Fruit fly (Drosophila melanogaster) whole organism, embryonic: ENCODE measurements around the gene Ppn.

Experiments used
- B-H2 ChIP-seq: fragments of 200-800 bp; sonication (Bioruptor generic); optimal IDR thresholded peaks from 2 replicates; lab custom pipeline; 2018; ENCODE audit warnings: missing biosample characterization, mild to moderate bottlenecking, missing genetic modification characterization
- BtbVII ChIP-seq: fragments of 200-800 bp; sonication (Bioruptor generic); optimal IDR thresholded peaks from 3 replicates; lab custom pipeline; 2017; ENCODE audit warnings: missing biosample characterization, mild to moderate bottlenecking, missing genetic modification characterization
- Bteb2 ChIP-seq: fragments of 200-800 bp; sonication (Bioruptor generic); optimal IDR thresholded peaks from 2 replicates; lab custom pipeline; 2016; ENCODE audit warnings: missing biosample characterization, missing genetic modification characterization
- CG11504 ChIP-seq: fragments of 200-800 bp; sonication (Bioruptor generic); optimal IDR thresholded peaks from 3 replicates; lab custom pipeline; 2019; ENCODE audit warnings: missing biosample characterization, mild to moderate bottlenecking, missing genetic modification characterization, moderate library complexity
- CG12942 ChIP-seq: fragments of 200-800 bp; sonication (Bioruptor generic); optimal IDR thresholded peaks from 3 replicates; lab custom pipeline; 2016; ENCODE audit warnings: missing biosample characterization, missing genetic modification characterization
- CG15011 ChIP-seq: fragments of 200-800 bp; sonication (Bioruptor generic); optimal IDR thresholded peaks from 3 replicates; lab custom pipeline; 2018; ENCODE audit warnings: missing biosample characterization, mild to moderate bottlenecking, missing genetic modification characterization
- CG15479 ChIP-seq: fragments of 200-800 bp; sonication (Bioruptor generic); optimal IDR thresholded peaks from 3 replicates; lab custom pipeline; 2019; ENCODE audit warnings: missing biosample characterization, mild to moderate bottlenecking, missing genetic modification characterization, moderate library complexity
- CG15696 ChIP-seq: fragments of 200-800 bp; sonication (Bioruptor generic); optimal IDR thresholded peaks from 2 replicates; lab custom pipeline; 2019; ENCODE audit warnings: missing biosample characterization, mild to moderate bottlenecking, missing genetic modification characterization, moderate library complexity
- CG17612 ChIP-seq: fragments of 200-800 bp; sonication (Bioruptor generic); IDR thresholded peaks from 2 replicates; pipeline ENCODE4 v1.3.6; 2022; ENCODE audit warnings: missing biosample characterization, missing genetic modification characterization
- CG17912 ChIP-seq: fragments of 200-800 bp; sonication (Bioruptor generic); optimal IDR thresholded peaks from 2 replicates; lab custom pipeline; 2018; ENCODE audit warnings: missing biosample characterization, mild to moderate bottlenecking, missing genetic modification characterization
- CG2202 ChIP-seq: fragments of 200-800 bp; sonication (Bioruptor generic); optimal IDR thresholded peaks from 2 replicates; lab custom pipeline; 2018; ENCODE audit warnings: missing biosample characterization, mild to moderate bottlenecking, missing genetic modification characterization
- CG2678 ChIP-seq: fragments of 200-800 bp; sonication (Bioruptor generic); optimal IDR thresholded peaks from 3 replicates; lab custom pipeline; 2019; ENCODE audit warnings: missing biosample characterization, mild to moderate bottlenecking, missing genetic modification characterization, moderate library complexity
- CG30431 ChIP-seq: fragments of 200-800 bp; sonication (Bioruptor generic); optimal IDR thresholded peaks from 2 replicates; lab custom pipeline; 2017; ENCODE audit warnings: missing biosample characterization, missing genetic modification characterization
- CG6175 ChIP-seq: fragments of 200-800 bp; sonication (Bioruptor generic); IDR thresholded peaks from 3 replicates; pipeline ENCODE4 v1.3.6; 2022; ENCODE audit warnings: missing biosample characterization, missing genetic modification characterization
- CG6689 ChIP-seq: fragments of 200-800 bp; sonication (Bioruptor generic); IDR thresholded peaks from 2 replicates; pipeline ENCODE4 v1.3.6; 2022; ENCODE audit warnings: missing biosample characterization, missing genetic modification characterization
- CG7556 ChIP-seq: fragments of 200-800 bp; sonication (Bioruptor generic); optimal IDR thresholded peaks from 2 replicates; lab custom pipeline; 2017; ENCODE audit warnings: missing biosample characterization, mild to moderate bottlenecking, missing genetic modification characterization
- CG7745 ChIP-seq: fragments of 200-800 bp; sonication (Bioruptor generic); optimal IDR thresholded peaks from 2 replicates; lab custom pipeline; 2018; ENCODE audit warnings: missing biosample characterization, mild to moderate bottlenecking, missing genetic modification characterization, moderate library complexity
- Chrac-16 ChIP-seq: fragments of 200-800 bp; sonication (Bioruptor generic); optimal IDR thresholded peaks from 3 replicates; lab custom pipeline; 2016; ENCODE audit warnings: missing biosample characterization, missing genetic modification characterization
- D ChIP-seq, 2 experiments: fragments of 200-800 bp in 1 of 2; fragments of >200 bp in 1 of 2; sonication (Bioruptor generic) in 1 of 2; optimal IDR thresholded peaks; 2 replicates in 1 of 2; 3 replicates in 1 of 2; lab custom pipeline; 2017; ENCODE audit warnings: mild to moderate bottlenecking in 1 of 2, missing biosample characterization in 1 of 2, missing genetic modification characterization in 1 of 2, missing genetic modification reagents in 1 of 2
- D19B ChIP-seq: fragments of 200-800 bp; sonication (Bioruptor generic); optimal IDR thresholded peaks from 2 replicates; lab custom pipeline; 2017; ENCODE audit warnings: missing biosample characterization, mild to moderate bottlenecking, missing genetic modification characterization
- Ets65A ChIP-seq: fragments of 200-800 bp; sonication (Bioruptor generic); peaks from one replicate; lab custom pipeline; 2016; ENCODE audit warnings: missing biosample characterization, missing genetic modification characterization
- Kr ChIP-seq: fragments of 200-800 bp; sonication (Bioruptor generic); optimal IDR thresholded peaks from 2 replicates; lab custom pipeline; 2017; ENCODE audit warnings: missing biosample characterization, mild to moderate bottlenecking, missing genetic modification characterization
- Mes4 ChIP-seq: fragments of 200-800 bp; sonication (Bioruptor generic); optimal IDR thresholded peaks from 2 replicates; lab custom pipeline; 2016; ENCODE audit warnings: missing biosample characterization, missing genetic modification characterization
- Oaz ChIP-seq: fragments of 200-800 bp; sonication (Bioruptor generic); IDR thresholded peaks from 2 replicates; pipeline ENCODE4 v1.3.6; 2022; ENCODE audit warnings: missing biosample characterization, missing genetic modification characterization
- PHDP ChIP-seq: fragments of 200-800 bp; sonication (Bioruptor generic); optimal IDR thresholded peaks from 3 replicates; lab custom pipeline; 2018; ENCODE audit warnings: missing biosample characterization, mild to moderate bottlenecking, missing genetic modification characterization, moderate library complexity
- Rx ChIP-seq: fragments of 200-800 bp; sonication (Bioruptor generic); IDR thresholded peaks from 2 replicates; pipeline ENCODE4 v1.3.6; 2022; ENCODE audit warnings: missing biosample characterization, missing genetic modification characterization
- Sox100B ChIP-seq: fragments of 200-800 bp; sonication (Bioruptor generic); optimal IDR thresholded peaks from 3 replicates; lab custom pipeline; 2018; ENCODE audit warnings: missing biosample characterization, mild to moderate bottlenecking, missing genetic modification characterization
- Spps ChIP-seq: fragments of 200-800 bp; sonication (Bioruptor generic); optimal IDR thresholded peaks from 2 replicates; lab custom pipeline; 2018; ENCODE audit warnings: missing biosample characterization, mild to moderate bottlenecking, missing genetic modification characterization
- cad ChIP-seq: fragments of >200 bp; optimal IDR thresholded peaks from 2 replicates; lab custom pipeline; 2017; ENCODE audit warnings: missing biosample characterization, missing genetic modification characterization
- caup ChIP-seq: fragments of 200-800 bp; sonication (Bioruptor generic); optimal IDR thresholded peaks from 3 replicates; lab custom pipeline; 2017; ENCODE audit warnings: missing biosample characterization, mild to moderate bottlenecking, missing genetic modification characterization, moderate library complexity; ENCODE audit not compliant: severe bottlenecking
- ci ChIP-seq: fragments of 200-800 bp; sonication (Bioruptor generic); IDR thresholded peaks from 3 replicates; pipeline ENCODE4 v1.3.6; 2022; ENCODE audit warnings: missing biosample characterization, missing genetic modification characterization
- disco-r ChIP-seq: fragments of 200-800 bp; sonication (Bioruptor generic); optimal IDR thresholded peaks from 2 replicates; lab custom pipeline; 2016; ENCODE audit warnings: missing biosample characterization, missing genetic modification characterization
- dmrt11E ChIP-seq: fragments of 200-800 bp; sonication (Bioruptor generic); optimal IDR thresholded peaks from 3 replicates; lab custom pipeline; 2018; ENCODE audit warnings: missing biosample characterization, mild to moderate bottlenecking, missing genetic modification characterization, moderate library complexity
- gem ChIP-seq: fragments of 200-800 bp; sonication (Bioruptor generic); optimal IDR thresholded peaks from 2 replicates; lab custom pipeline; 2019; ENCODE audit warnings: missing biosample characterization, mild to moderate bottlenecking, missing genetic modification characterization, moderate library complexity
- gfzf ChIP-seq: fragments of 200-800 bp; sonication (Bioruptor generic); optimal IDR thresholded peaks from 2 replicates; lab custom pipeline; 2016; ENCODE audit warnings: missing biosample characterization, mild to moderate bottlenecking, missing genetic modification characterization, moderate library complexity
- odd ChIP-seq: fragments of 200-800 bp; sonication (Bioruptor generic); optimal IDR thresholded peaks from 2 replicates; lab custom pipeline; 2017; ENCODE audit warnings: missing biosample characterization, mild to moderate bottlenecking, missing genetic modification characterization
- org-1 ChIP-seq: fragments of 200-800 bp; sonication (Bioruptor generic); optimal IDR thresholded peaks from 2 replicates; lab custom pipeline; 2017; ENCODE audit warnings: missing biosample characterization, missing genetic modification characterization
- prd ChIP-seq, 3 experiments: fragments of >200 bp in 2 of 3; fragments of 200-800 bp in 1 of 3; sonication (Bioruptor generic) in 1 of 3; optimal IDR thresholded peaks in 2 of 3; IDR thresholded peaks in 1 of 3; 2 replicates in 2 of 3; 3 replicates in 1 of 3; pipeline versions ENCODE4 v1.3.6 to Lab custom; 2017 to 2022; ENCODE audit warnings: missing biosample characterization in 1 of 3, missing genetic modification characterization in 1 of 3
- rib ChIP-seq: fragments of 200-800 bp; sonication (Bioruptor generic); IDR thresholded peaks from 2 replicates; pipeline ENCODE4 v1.3.6; 2022; ENCODE audit warnings: missing biosample characterization, missing genetic modification characterization
- scrt ChIP-seq: fragments of 200-800 bp; sonication (Bioruptor generic); optimal IDR thresholded peaks from 2 replicates; lab custom pipeline; 2018; ENCODE audit warnings: missing biosample characterization, mild to moderate bottlenecking, missing genetic modification characterization, moderate library complexity
- sens ChIP-seq: fragments of 200-800 bp; sonication (Bioruptor generic); peaks from one replicate; lab custom pipeline; 2016; ENCODE audit warnings: missing biosample characterization, missing genetic modification characterization
- sna ChIP-seq: fragments of 200-800 bp; sonication (Bioruptor generic); IDR thresholded peaks from 2 replicates; pipeline ENCODE4 v1.3.6; 2022; ENCODE audit warnings: missing biosample characterization, missing genetic modification characterization; ENCODE audit not compliant: partially characterized antibody
- tio ChIP-seq: fragments of 200-800 bp; sonication (Bioruptor generic); optimal IDR thresholded peaks from 2 replicates; lab custom pipeline; 2017; ENCODE audit warnings: missing biosample characterization, missing genetic modification characterization, inconsistent platforms
- tll ChIP-seq, 2 experiments: fragments of 200-800 bp in 1 of 2; fragments of >200 bp in 1 of 2; sonication (Bioruptor generic) in 1 of 2; optimal IDR thresholded peaks; 2 replicates each; lab custom pipeline; 2017 to 2019; ENCODE audit warnings: missing biosample characterization in 2 of 2, missing genetic modification characterization in 2 of 2, mild to moderate bottlenecking in 1 of 2, moderate library complexity in 1 of 2
- unc-4 ChIP-seq: fragments of 200-800 bp; sonication (Bioruptor generic); IDR thresholded peaks from 2 replicates; pipeline ENCODE4 v1.3.6; 2022; ENCODE audit warnings: missing biosample characterization, missing genetic modification characterization; ENCODE audit not compliant: partially characterized antibody
- unpg ChIP-seq: fragments of 200-800 bp; sonication (Bioruptor generic); optimal IDR thresholded peaks from 3 replicates; lab custom pipeline; 2018; ENCODE audit warnings: missing biosample characterization, mild to moderate bottlenecking, missing genetic modification characterization, moderate library complexity
- yki ChIP-seq: fragments of >200 bp; optimal IDR thresholded peaks from 3 replicates; lab custom pipeline; 2018
- zfh1 ChIP-seq: fragments of 200-800 bp; sonication (Bioruptor generic); IDR thresholded peaks from 3 replicates; pipeline ENCODE4 v1.3.6; 2022; ENCODE audit warnings: missing biosample characterization, missing genetic modification characterization

Gene Ppn

dm6 chr3R:28570805-28571204 lies 30.7 kb upstream of the Ppn start (continued):
- TF ChIP-seq Rx (GFP tag; lab: Robert Waterston, UW) (no peak), cad (GFP tag; lab: Kevin White, UChicago) (no peak), CG7556 (GFP tag; lab: Kevin White, UChicago) (peak; percentile 38), Chrac-16 (GFP tag; lab: Kevin White, UChicago) (no peak), CG2202 (tag; lab: Kevin White, UChicago) (peak; percentile 37), unc-4 (GFP tag; lab: Robert Waterston, UW) (no peak), CG12942 (GFP tag; lab: Kevin White, UChicago) (no peak), scrt (GFP tag; lab: Kevin White, UChicago) (peak; percentile 22), B-H2 (GFP tag; lab: Kevin White, UChicago) (no peak), Oaz (GFP tag; lab: Robert Waterston, UW) (no peak), Ets65A (GFP tag; lab: Kevin White, UChicago) (no peak), sna (GFP tag; lab: Robert Waterston, UW) (no peak), rib (GFP tag; lab: Robert Waterston, UW) (no peak), gfzf (GFP tag; lab: Kevin White, UChicago) (no peak), disco-r (GFP tag; lab: Kevin White, UChicago) (no peak), CG7745 (tag; lab: Kevin White, UChicago) (no peak), CG6689 (no peak), Mes4 (GFP tag; lab: Kevin White, UChicago) (no peak)

DNA sequence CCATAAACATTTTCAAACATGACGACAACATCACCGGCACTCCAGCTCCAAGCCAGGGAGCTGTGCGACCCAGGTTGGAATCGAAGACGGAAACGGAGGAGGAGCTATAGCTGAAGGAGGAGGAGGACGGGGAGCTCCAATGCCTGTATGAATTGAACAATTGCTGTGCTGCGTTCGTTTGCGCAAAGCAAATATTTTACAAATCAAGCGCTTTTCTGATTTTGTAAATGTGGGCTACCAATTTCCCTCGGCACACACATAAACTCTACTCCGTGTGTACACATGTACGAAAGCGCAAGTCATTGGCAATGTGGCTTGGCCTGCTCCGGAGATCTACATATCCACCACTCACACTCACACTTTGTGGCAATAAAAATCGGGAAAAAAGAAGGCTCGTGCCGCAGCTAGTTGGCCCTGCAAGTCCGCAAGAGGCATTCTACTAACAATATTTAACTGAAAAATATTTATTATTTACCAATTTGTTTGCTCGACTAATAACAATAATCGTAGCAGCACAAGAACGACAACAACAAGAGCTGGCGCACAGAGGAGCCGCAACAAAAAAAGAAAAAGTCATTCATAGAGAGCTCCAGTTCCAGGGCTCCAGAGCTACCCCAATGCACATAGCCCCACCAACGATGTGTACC lies 29.5 kb upstream of the Ppn start:
- no peak for TF ChIP-seq CG30431 (GFP tag; lab: Kevin White, UChicago)
- peak; percentile 8 for TF ChIP-seq Sox100B
- 0 out of 3 replicates have a peak, but pooled peaks have one; percentile 28 for TF ChIP-seq zfh1 (GFP tag; lab: Robert Waterston, UW)
- TF ChIP-seq Bteb2 (GFP tag; lab: Kevin White, UChicago) = no peak
- no peak for TF ChIP-seq Spps (tag; lab: Kevin White, UChicago)
- no peak for TF ChIP-seq caup
- peak; percentile 17 for TF ChIP-seq gem (tag; lab: Kevin White, UChicago)
- TF ChIP-seq CG15696 (tag; lab: Kevin White, UChicago) = peak; percentile 12
- peak; percentile 1 for TF ChIP-seq CG15011
- peak; percentile 75 for TF ChIP-seq sens (GFP tag; lab: Kevin White, UChicago)
- TF ChIP-seq BtbVII = peak; percentile 10
- no peak for TF ChIP-seq CG17612 (GFP tag; lab: Robert Waterston, UW)
- peak; percentile 44 for TF ChIP-seq Kr
- TF ChIP-seq dmrt11E (tag; lab: Kevin White, UChicago) = peak; percentile 19
- TF ChIP-seq org-1 (GFP tag; lab: Kevin White, UChicago) = peak; percentile 1
- peak in 1 of 2 experiments; percentile 55 for TF ChIP-seq tll (GFP tag; optimal IDR thresholded peaks at IDR 0.05; lab: Kevin White, UChicago)
- peak; percentile 14 for TF ChIP-seq PHDP
- TF ChIP-seq odd (GFP tag; lab: Kevin White, UChicago) = peak; percentile 6
- no peak for TF ChIP-seq D19B (GFP tag; lab: Kevin White, UChicago)
- TF ChIP-seq prd (optimal IDR thresholded peaks at IDR 0.05; lab: Kevin White, UChicago) = no peak
- TF ChIP-seq prd (GFP tag; IDR thresholded peaks at IDR 0.05; lab: Robert Waterston, UW) = no peak
- TF ChIP-seq D (optimal IDR thresholded peaks at IDR 0.05; lab: Kevin White, UChicago) = no peak
- TF ChIP-seq D (GFP tag; optimal IDR thresholded peaks at IDR 0.05; lab: Kevin White, UChicago) = peak; percentile 8
- 0 out of 3 replicates have a peak, but pooled peaks have one; percentile 41 for TF ChIP-seq ci
- no peak for TF ChIP-seq tio
- TF ChIP-seq CG15479 (GFP tag; lab: Kevin White, UChicago) = no peak
- no peak for TF ChIP-seq CG17912 (GFP tag; lab: Kevin White, UChicago)
- TF ChIP-seq CG2678 (tag; lab: Kevin White, UChicago) = peak; percentile 27
- no peak for TF ChIP-seq CG6175 (GFP tag; lab: Robert Waterston, UW)
- TF ChIP-seq unpg (GFP tag; lab: Kevin White, UChicago) = peak; percentile 21
- TF ChIP-seq CG11504 (tag; lab: Kevin White, UChicago) = peak; percentile 7
- TF ChIP-seq yki (lab: Kevin White, UChicago) = no peak
